In genomic region chr2L:7313233-7313858, dm6 we compare ENCODE assay signal across 1 fruit fly cellular context.
TF ChIP-seq lines count a peak whose summit lies in the region.

No protein-coding gene starts in this region.

TF ChIP-seq in whole organism, embryonic, 481 proteins besides CTCF, POLR2A, EP300 and RAD21 (continued from another document and continues in another):
- TF ChIP-seq CG2199 (GFP tag; IDR thresholded peaks at IDR 0.05; lab: Robert Waterston, UW) (no peak), Tbp (GFP tag; optimal IDR thresholded peaks at IDR 0.05; lab: Kevin White, UChicago) (no peak), vfl (GFP tag; optimal IDR thresholded peaks at IDR 0.05; lab: Kevin White, UChicago) (no peak), pros (GFP tag; optimal IDR thresholded peaks at IDR 0.05; lab: Kevin White, UChicago) (no peak), fru (optimal IDR thresholded peaks at IDR 0.05; lab: Kevin White, UChicago) (no peak), pzg (GFP tag; optimal IDR thresholded peaks at IDR 0.05; lab: Kevin White, UChicago) (no peak), CG8388 (GFP tag; optimal IDR thresholded peaks at IDR 0.05; lab: Kevin White, UChicago) (peak; percentile 2), her (GFP tag; optimal IDR thresholded peaks at IDR 0.05; lab: Kevin White, UChicago) (no peak), stc (GFP tag; IDR thresholded peaks at IDR 0.05; lab: Robert Waterston, UW) (no peak), Hmr (GFP tag; optimal IDR thresholded peaks at IDR 0.05; lab: Kevin White, UChicago) (no peak), Mrtf (GFP tag; IDR thresholded peaks at IDR 0.05; lab: Robert Waterston, UW) (0 out of 3 replicates have a peak, but pooled peaks have one; percentile 32), Pdp1 (GFP tag; optimal IDR thresholded peaks at IDR 0.05; lab: Kevin White, UChicago) (no peak), CG17385 (GFP tag; optimal IDR thresholded peaks at IDR 0.05; lab: Kevin White, UChicago) (no peak), CG14050 (GFP tag; IDR thresholded peaks at IDR 0.05; lab: Robert Waterston, UW) (no peak), CG17359 (tag; optimal IDR thresholded peaks at IDR 0.05; lab: Kevin White, UChicago) (no peak), mam (GFP tag; optimal IDR thresholded peaks at IDR 0.05; lab: Kevin White, UChicago) (peak; percentile 8), tup (GFP tag; optimal IDR thresholded peaks at IDR 0.05; lab: Kevin White, UChicago) (no peak), CG10274 (GFP tag; optimal IDR thresholded peaks at IDR 0.05; lab: Kevin White, UChicago) (no peak), eyg (GFP tag; optimal IDR thresholded peaks at IDR 0.05; lab: Kevin White, UChicago) (no peak), dm (GFP tag; optimal IDR thresholded peaks at IDR 0.05; lab: Kevin White, UChicago) (no peak), CG12071 (GFP tag; optimal IDR thresholded peaks at IDR 0.05; lab: Kevin White, UChicago) (no peak), CG18262 (tag; optimal IDR thresholded peaks at IDR 0.05; lab: Kevin White, UChicago) (peak; percentile 52), bab2 (GFP tag; optimal IDR thresholded peaks at IDR 0.05; lab: Kevin White, UChicago) (no peak), CG9437 (GFP tag; optimal IDR thresholded peaks at IDR 0.05; lab: Kevin White, UChicago) (no peak), ken (GFP tag; IDR thresholded peaks at IDR 0.05; lab: Robert Waterston, UW) (peak; percentile 60; the same call in 2 of the 3 replicates), br (optimal IDR thresholded peaks at IDR 0.05; lab: Kevin White, UChicago) (no peak), pan (optimal IDR thresholded peaks at IDR 0.05; lab: Kevin White, UChicago) (no peak), pan (GFP tag; optimal IDR thresholded peaks at IDR 0.05 in 1 of 2, IDR thresholded peaks at IDR 0.05 in 1 of 2) (peak in 1 of 2 experiments; percentile 29), hbn (GFP tag; IDR thresholded peaks at IDR 0.05; lab: Robert Waterston, UW; ENCODE audit: partially characterized antibody) (no peak), CG7963 (GFP tag; IDR thresholded peaks at IDR 0.05; lab: Robert Waterston, UW; ENCODE audit: partially characterized antibody) (no peak), CG18599 (GFP tag; optimal IDR thresholded peaks at IDR 0.05; lab: Kevin White, UChicago) (no peak), CG7745 (tag; optimal IDR thresholded peaks at IDR 0.05; lab: Kevin White, UChicago) (no peak), CG7357 (GFP tag; IDR thresholded peaks at IDR 0.05; lab: Robert Waterston, UW) (peak; percentile 51; the same call in 1 of the 3 replicates), Trl (optimal IDR thresholded peaks at IDR 0.05; lab: Kevin White, UChicago) (no peak), Trl (GFP tag; optimal IDR thresholded peaks at IDR 0.05; lab: Kevin White, UChicago) (no peak), Nf-YC (tag; optimal IDR thresholded peaks at IDR 0.05; lab: Kevin White, UChicago) (peak; percentile 83), grn (GFP tag; optimal IDR thresholded peaks at IDR 0.05; lab: Kevin White, UChicago) (no peak), Ptx1 (GFP tag; IDR thresholded peaks at IDR 0.05; lab: Robert Waterston, UW) (peak; percentile 65), sna (GFP tag; IDR thresholded peaks at IDR 0.05; lab: Robert Waterston, UW; ENCODE audit: partially characterized antibody) (no peak), crol (GFP tag; IDR thresholded peaks at IDR 0.05; lab: Robert Waterston, UW) (no peak), H2.0 (GFP tag; IDR thresholded peaks at IDR 0.05; lab: Robert Waterston, UW) (peak; percentile 28; the same call in 1 of the 2 replicates), CG7786 (GFP tag; optimal IDR thresholded peaks at IDR 0.05; lab: Kevin White, UChicago) (no peak), ranshi (GFP tag; IDR thresholded peaks at IDR 0.05; lab: Robert Waterston, UW) (no peak), CG4328 (GFP tag; optimal IDR thresholded peaks at IDR 0.05; lab: Kevin White, UChicago) (no peak), tap (tag; optimal IDR thresholded peaks at IDR 0.05; lab: Kevin White, UChicago) (no peak), gcm2 (GFP tag; optimal IDR thresholded peaks at IDR 0.05; lab: Kevin White, UChicago) (no peak), CG12104 (GFP tag; optimal IDR thresholded peaks at IDR 0.05; lab: Kevin White, UChicago) (no peak), CG34376 (GFP tag; optimal IDR thresholded peaks at IDR 0.05; lab: Kevin White, UChicago) (no peak), chn (GFP tag; optimal IDR thresholded peaks at IDR 0.05; lab: Kevin White, UChicago) (peak; percentile 38), Hmx (GFP tag; optimal IDR thresholded peaks at IDR 0.05; lab: Kevin White, UChicago) (no peak), hth (optimal IDR thresholded peaks at IDR 0.05; lab: Kevin White, UChicago) (no peak), CG5180 (GFP tag; optimal IDR thresholded peaks at IDR 0.05; lab: Kevin White, UChicago) (no peak), CG11504 (tag; optimal IDR thresholded peaks at IDR 0.05; lab: Kevin White, UChicago) (peak; percentile 1), CG42726 (GFP tag; IDR thresholded peaks at IDR 0.05; lab: Robert Waterston, UW; ENCODE audit: partially characterized antibody) (no peak), CG5953 (GFP tag; IDR thresholded peaks at IDR 0.05; lab: Robert Waterston, UW) (peak; percentile 45; the same call in 1 of the 2 replicates), CG6272 (GFP tag; IDR thresholded peaks at IDR 0.05; lab: Robert Waterston, UW) (no peak), CG13775 (GFP tag; optimal IDR thresholded peaks at IDR 0.05; lab: Kevin White, UChicago) (no peak), Stat92E (GFP tag; optimal IDR thresholded peaks at IDR 0.05; lab: Kevin White, UChicago) (no peak), CG17328 (GFP tag; IDR thresholded peaks at IDR 0.05; lab: Robert Waterston, UW) (peak; percentile 59; the same call in 1 of the 2 replicates), lola (GFP tag; optimal IDR thresholded peaks at IDR 0.05; lab: Kevin White, UChicago) (peak in 1 of 3 experiments; percentile 41), ato (GFP tag; IDR thresholded peaks at IDR 0.05; lab: Robert Waterston, UW; ENCODE audit: partially characterized antibody) (no peak), fd64A (GFP tag; optimal IDR thresholded peaks at IDR 0.05; lab: Kevin White, UChicago) (no peak), CG10366 (GFP tag; IDR thresholded peaks at IDR 0.05; lab: Robert Waterston, UW) (0 out of 2 replicates have a peak, but pooled peaks have one; percentile 32), sqz (GFP tag; optimal IDR thresholded peaks at IDR 0.05; lab: Kevin White, UChicago) (no peak), CG1233 (GFP tag; optimal IDR thresholded peaks at IDR 0.05; lab: Kevin White, UChicago) (no peak), D (optimal IDR thresholded peaks at IDR 0.05; lab: Kevin White, UChicago) (no peak), D (GFP tag; optimal IDR thresholded peaks at IDR 0.05; lab: Kevin White, UChicago) (peak; percentile 5), ftz-f1 (GFP tag; optimal IDR thresholded peaks at IDR 0.05; lab: Kevin White, UChicago) (no peak), run (tag; optimal IDR thresholded peaks at IDR 0.05; lab: Kevin White, UChicago) (no peak), caup (GFP tag; optimal IDR thresholded peaks at IDR 0.05; lab: Kevin White, UChicago; ENCODE audit: severe bottlenecking) (no peak), CG31224 (GFP tag; IDR thresholded peaks at IDR 0.05; lab: Robert Waterston, UW) (no peak), CG2120 (GFP tag; optimal IDR thresholded peaks at IDR 0.05; lab: Kevin White, UChicago) (no peak), CG17186 (GFP tag; optimal IDR thresholded peaks at IDR 0.05; lab: Kevin White, UChicago) (no peak), pnt (GFP tag; optimal IDR thresholded peaks at IDR 0.05; lab: Kevin White, UChicago) (peak; percentile 26), CG2202 (tag; optimal IDR thresholded peaks at IDR 0.05; lab: Kevin White, UChicago) (peak; percentile 20), Bgb (GFP tag; IDR thresholded peaks at IDR 0.05; lab: Robert Waterston, UW; ENCODE audit: partially characterized antibody) (no peak), dan (GFP tag; IDR thresholded peaks at IDR 0.05; lab: Robert Waterston, UW) (0 out of 2 replicates have a peak, but pooled peaks have one; percentile 36), Hr51 (GFP tag; optimal IDR thresholded peaks at IDR 0.05; lab: Kevin White, UChicago) (no peak), CG12391 (tag; optimal IDR thresholded peaks at IDR 0.05; lab: Kevin White, UChicago) (peak; percentile 14), dpn (GFP tag; optimal IDR thresholded peaks at IDR 0.05; lab: Kevin White, UChicago) (peak in 1 of 2 experiments; percentile 7), Med (GFP tag; lab: Kevin White, UChicago) (peak; percentile 69), h (optimal IDR thresholded peaks at IDR 0.05; lab: Kevin White, UChicago) (no peak), ttk (GFP tag; IDR thresholded peaks at IDR 0.05; lab: Robert Waterston, UW) (0 out of 2 replicates have a peak, but pooled peaks have one; percentile 26), kni (GFP tag; optimal IDR thresholded peaks at IDR 0.05; lab: Kevin White, UChicago) (no peak), da (GFP tag; optimal IDR thresholded peaks at IDR 0.05; lab: Kevin White, UChicago) (no peak), so (GFP tag; IDR thresholded peaks at IDR 0.05; lab: Robert Waterston, UW) (no peak), Ravus (GFP tag; IDR thresholded peaks at IDR 0.05; lab: Robert Waterston, UW) (no peak), ro (GFP tag; IDR thresholded peaks at IDR 0.05; lab: Robert Waterston, UW) (peak; percentile 29; the same call in 1 of the 2 replicates), vnd (GFP tag; IDR thresholded peaks at IDR 0.05; lab: Robert Waterston, UW; ENCODE audit: partially characterized antibody) (no peak), CG16779 (GFP tag; IDR thresholded peaks at IDR 0.05; lab: Robert Waterston, UW) (no peak), MESR4 (GFP tag; optimal IDR thresholded peaks at IDR 0.05; lab: Kevin White, UChicago) (no peak), abd-A (tag; optimal IDR thresholded peaks at IDR 0.05; lab: Kevin White, UChicago) (no peak), rib (GFP tag; IDR thresholded peaks at IDR 0.05; lab: Robert Waterston, UW) (no peak), Atf6 (GFP tag; IDR thresholded peaks at IDR 0.05; lab: Robert Waterston, UW) (no peak), CG12299 (tag; optimal IDR thresholded peaks at IDR 0.05; lab: Kevin White, UChicago) (no peak), CG4820 (GFP tag; optimal IDR thresholded peaks at IDR 0.05; lab: Kevin White, UChicago) (no peak), CG7556 (GFP tag; optimal IDR thresholded peaks at IDR 0.05; lab: Kevin White, UChicago) (no peak), CG13624 (GFP tag; optimal IDR thresholded peaks at IDR 0.05; lab: Kevin White, UChicago) (no peak), CG3407 (GFP tag; optimal IDR thresholded peaks at IDR 0.05; lab: Kevin White, UChicago) (no peak), CG34422 (GFP tag; IDR thresholded peaks at IDR 0.05; lab: Robert Waterston, UW) (peak; percentile 60; the same call in 2 of the 3 replicates), grau (tag; optimal IDR thresholded peaks at IDR 0.05; lab: Kevin White, UChicago) (peak; percentile 7), gem (tag; optimal IDR thresholded peaks at IDR 0.05; lab: Kevin White, UChicago) (peak; percentile 41), al (GFP tag; IDR thresholded peaks at IDR 0.05; lab: Robert Waterston, UW) (no peak), CG7271 (tag; optimal IDR thresholded peaks at IDR 0.05; lab: Kevin White, UChicago) (no peak), insv (GFP tag; optimal IDR thresholded peaks at IDR 0.05; lab: Kevin White, UChicago) (no peak), Lpt (GFP tag; optimal IDR thresholded peaks at IDR 0.05; lab: Kevin White, UChicago) (no peak), CG30403 (GFP tag; optimal IDR thresholded peaks at IDR 0.05; lab: Kevin White, UChicago) (no peak), cwo (GFP tag; optimal IDR thresholded peaks at IDR 0.05; lab: Kevin White, UChicago) (no peak), CG9817 (tag; optimal IDR thresholded peaks at IDR 0.05; lab: Kevin White, UChicago) (no peak), fd102C (GFP tag; optimal IDR thresholded peaks at IDR 0.05; lab: Kevin White, UChicago) (no peak), CG9797 (GFP tag; optimal IDR thresholded peaks at IDR 0.05; lab: Kevin White, UChicago) (no peak), Kr (GFP tag; optimal IDR thresholded peaks at IDR 0.05; lab: Kevin White, UChicago) (no peak), Dref (GFP tag; IDR thresholded peaks at IDR 0.05; lab: Robert Waterston, UW) (no peak), CG13424 (tag; optimal IDR thresholded peaks at IDR 0.05; lab: Kevin White, UChicago) (no peak), slbo (GFP tag; IDR thresholded peaks at IDR 0.05; lab: Robert Waterston, UW) (no peak), CG10959 (GFP tag; IDR thresholded peaks at IDR 0.05; lab: Robert Waterston, UW) (peak; percentile 68), CG11696 (GFP tag; IDR thresholded peaks at IDR 0.05; lab: Robert Waterston, UW) (peak; percentile 46; the same call in 1 of the 2 replicates), CG9609 (GFP tag; optimal IDR thresholded peaks at IDR 0.05; lab: Kevin White, UChicago) (no peak), CG4707 (GFP tag; optimal IDR thresholded peaks at IDR 0.05; lab: Kevin White, UChicago) (no peak), Ets97D (GFP tag; optimal IDR thresholded peaks at IDR 0.05; lab: Kevin White, UChicago) (no peak), CG4360 (GFP tag; IDR thresholded peaks at IDR 0.05; lab: Robert Waterston, UW) (peak; percentile 40; the same call in 1 of the 2 replicates), gfzf (GFP tag; optimal IDR thresholded peaks at IDR 0.05; lab: Kevin White, UChicago) (no peak), phol (tag; optimal IDR thresholded peaks at IDR 0.05; lab: Kevin White, UChicago) (peak; percentile 27), CG8944 (GFP tag; optimal IDR thresholded peaks at IDR 0.05; lab: Kevin White, UChicago) (no peak), cad (GFP tag; optimal IDR thresholded peaks at IDR 0.05; lab: Kevin White, UChicago) (no peak), CG17612 (GFP tag; IDR thresholded peaks at IDR 0.05; lab: Robert Waterston, UW) (no peak), Dip3 (GFP tag; optimal IDR thresholded peaks at IDR 0.05; lab: Kevin White, UChicago) (no peak), unpg (GFP tag; optimal IDR thresholded peaks at IDR 0.05; lab: Kevin White, UChicago) (peak; percentile 25), ci (GFP tag; IDR thresholded peaks at IDR 0.05; lab: Robert Waterston, UW) (0 out of 3 replicates have a peak, but pooled peaks have one; percentile 27), Eip74EF (GFP tag; optimal IDR thresholded peaks at IDR 0.05; lab: Kevin White, UChicago) (no peak), hb (GFP tag; IDR thresholded peaks at IDR 0.05; lab: Robert Waterston, UW; ENCODE audit: partially characterized antibody) (no peak), CG12942 (GFP tag; optimal IDR thresholded peaks at IDR 0.05; lab: Kevin White, UChicago) (no peak), chm (GFP tag; IDR thresholded peaks at IDR 0.05; lab: Robert Waterston, UW) (peak; percentile 73; the same call in 1 of the 2 replicates), CG10543 (GFP tag; optimal IDR thresholded peaks at IDR 0.05; lab: Kevin White, UChicago) (no peak), CG16863 (GFP tag; optimal IDR thresholded peaks at IDR 0.05; lab: Kevin White, UChicago) (no peak)
